Fruit fly (Drosophila melanogaster) whole organism, prepupa: ENCODE results near the gene HSPBAP1.

Experiments used
- Blimp-1 ChIP-seq: fragments of 200-800 bp; sonication (Bioruptor generic); optimal IDR thresholded peaks from 3 replicates; lab custom pipeline; 2017; ENCODE audit warnings: missing biosample characterization, missing genetic modification characterization, mild to moderate bottlenecking, moderate library complexity, missing genetic modification reagents
- CG15336 ChIP-seq: fragments of 200-800 bp; sonication (Bioruptor generic); IDR thresholded peaks from 2 replicates; pipeline ENCODE4 v1.3.6; 2022; ENCODE audit warnings: missing biosample characterization, missing genetic modification characterization
- CG16779 ChIP-seq: fragments of 200-800 bp; sonication (Bioruptor generic); optimal IDR thresholded peaks from 3 replicates; lab custom pipeline; 2017; ENCODE audit warnings: missing biosample characterization, mild to moderate bottlenecking, missing genetic modification characterization
- CG32006 ChIP-seq: fragments of 200-800 bp; sonication (Bioruptor generic); optimal IDR thresholded peaks from 3 replicates; lab custom pipeline; 2017; ENCODE audit warnings: missing biosample characterization, mild to moderate bottlenecking, missing genetic modification characterization
- CG34406 ChIP-seq: fragments of 200-800 bp; sonication (Bioruptor generic); optimal IDR thresholded peaks from 3 replicates; lab custom pipeline; 2016; ENCODE audit warnings: missing biosample characterization, missing genetic modification characterization
- CG4318 ChIP-seq: fragments of 200-800 bp; sonication (Bioruptor generic); optimal IDR thresholded peaks from 3 replicates; lab custom pipeline; 2017; ENCODE audit warnings: missing biosample characterization, mild to moderate bottlenecking, missing genetic modification characterization
- CG6163 ChIP-seq: fragments of 200-800 bp; sonication (Bioruptor generic); IDR thresholded peaks from 3 replicates; pipeline ENCODE4 v1.3.6; 2022; ENCODE audit warnings: missing biosample characterization, missing genetic modification characterization
- CG6276 ChIP-seq: fragments of 200-800 bp; sonication (Bioruptor generic); optimal IDR thresholded peaks from 2 replicates; lab custom pipeline; 2017; ENCODE audit warnings: missing biosample characterization, mild to moderate bottlenecking, missing genetic modification characterization
- CG6792 ChIP-seq: fragments of 200-800 bp; sonication (Bioruptor generic); optimal IDR thresholded peaks from 3 replicates; lab custom pipeline; 2016; ENCODE audit warnings: missing biosample characterization, missing genetic modification characterization
- CG6808 ChIP-seq: fragments of 200-800 bp; sonication (Bioruptor generic); optimal IDR thresholded peaks from 3 replicates; lab custom pipeline; 2017; ENCODE audit warnings: missing biosample characterization, missing genetic modification characterization, mild to moderate bottlenecking, moderate library complexity, missing genetic modification reagents
- CG7368 ChIP-seq: fragments of 200-800 bp; sonication (Bioruptor generic); optimal IDR thresholded peaks from 3 replicates; lab custom pipeline; 2016; ENCODE audit warnings: missing biosample characterization, missing genetic modification characterization
- CG8319 ChIP-seq: fragments of 200-800 bp; sonication (Bioruptor generic); optimal IDR thresholded peaks from 3 replicates; lab custom pipeline; 2016; ENCODE audit warnings: missing biosample characterization, missing genetic modification characterization
- CG8632 ChIP-seq: fragments of 200-800 bp; sonication (Bioruptor generic); optimal IDR thresholded peaks from 3 replicates; lab custom pipeline; 2016; ENCODE audit warnings: missing biosample characterization, missing genetic modification characterization
- Eip75B ChIP-seq: fragments of 200-800 bp; sonication (Bioruptor generic); optimal IDR thresholded peaks from 3 replicates; lab custom pipeline; 2016; ENCODE audit warnings: missing biosample characterization, missing genetic modification characterization
- Eip78C ChIP-seq: fragments of 200-800 bp; sonication (Bioruptor generic); peaks from one replicate; lab custom pipeline; 2016; ENCODE audit warnings: missing biosample characterization, missing genetic modification characterization
- Ets21C ChIP-seq: fragments of 200-800 bp; sonication (Bioruptor generic); optimal IDR thresholded peaks from 3 replicates; lab custom pipeline; 2016; ENCODE audit warnings: missing biosample characterization, missing genetic modification characterization
- Ets96B ChIP-seq: fragments of 200-800 bp; optimal IDR thresholded peaks from 2 replicates; lab custom pipeline; 2019; ENCODE audit warnings: missing biosample characterization, mild to moderate bottlenecking, missing genetic modification characterization, moderate library complexity
- Gug ChIP-seq: fragments of 200-800 bp; sonication (Bioruptor generic); IDR thresholded peaks from 2 replicates; pipeline ENCODE4 v1.3.6; 2022; ENCODE audit warnings: missing biosample characterization, missing genetic modification characterization
- Hr39 ChIP-seq: fragments of 200-800 bp; sonication (Bioruptor generic); optimal IDR thresholded peaks from 2 replicates; lab custom pipeline; 2016; ENCODE audit warnings: missing biosample characterization, missing genetic modification characterization
- Hr4 ChIP-seq: fragments of 200-800 bp; sonication (Bioruptor generic); optimal IDR thresholded peaks from 3 replicates; lab custom pipeline; 2016; ENCODE audit warnings: missing biosample characterization, missing genetic modification characterization
- Lpt ChIP-seq: fragments of 200-800 bp; sonication (Bioruptor generic); optimal IDR thresholded peaks from 3 replicates; lab custom pipeline; 2016; ENCODE audit warnings: missing biosample characterization, missing genetic modification characterization
- Met ChIP-seq: fragments of 200-800 bp; sonication (Bioruptor generic); optimal IDR thresholded peaks from 3 replicates; lab custom pipeline; 2016; ENCODE audit warnings: missing biosample characterization, missing genetic modification characterization
- Sox102F ChIP-seq: fragments of 200-800 bp; sonication (Bioruptor generic); optimal IDR thresholded peaks from 2 replicates; lab custom pipeline; 2016; ENCODE audit warnings: missing biosample characterization, mild to moderate bottlenecking, missing genetic modification characterization
- Sox14 ChIP-seq: fragments of 200-800 bp; sonication (Bioruptor generic); optimal IDR thresholded peaks from 3 replicates; lab custom pipeline; 2016; ENCODE audit warnings: missing biosample characterization, missing genetic modification characterization
- dsx ChIP-seq: fragments of 200-800 bp; optimal IDR thresholded peaks from 3 replicates; lab custom pipeline; 2019; ENCODE audit warnings: missing biosample characterization, mild to moderate bottlenecking, missing genetic modification characterization, moderate library complexity; ENCODE audit not compliant: poor library complexity, severe bottlenecking
- eg ChIP-seq: fragments of 200-800 bp; sonication (Bioruptor generic); IDR thresholded peaks from 3 replicates; pipeline ENCODE4 v1.3.6; 2022; ENCODE audit warnings: missing biosample characterization, missing genetic modification characterization
- fd85E ChIP-seq: fragments of 200-800 bp; sonication (Bioruptor generic); optimal IDR thresholded peaks from 3 replicates; lab custom pipeline; 2016; ENCODE audit warnings: missing biosample characterization, missing genetic modification characterization
- net ChIP-seq: fragments of 200-800 bp; sonication (Bioruptor generic); optimal IDR thresholded peaks from 3 replicates; lab custom pipeline; 2016; ENCODE audit warnings: missing biosample characterization, missing genetic modification characterization
- salr ChIP-seq, 2 experiments: fragments of 200-800 bp; sonication (Bioruptor generic); optimal IDR thresholded peaks; 3 replicates each; lab custom pipeline; 2016 to 2018; ENCODE audit warnings: missing biosample characterization in 2 of 2, missing genetic modification characterization in 2 of 2, mild to moderate bottlenecking in 1 of 2
- svp ChIP-seq: fragments of 200-800 bp; sonication (Bioruptor generic); peaks from one replicate; lab custom pipeline; 2016; ENCODE audit warnings: missing biosample characterization, missing genetic modification characterization

The HSPBAP1 gene

dm6 chr3R:27706581-27707181 lies 11.6 kb downstream of the HSPBAP1 start, which contains the start of the genes CROT and CG12877 (continued):
- TF ChIP-seq CG4318 (no peak), CG34406 (GFP tag; lab: Kevin White, UChicago) (peak; percentile 82), Hr39 (peak; percentile 70), Eip75B (GFP tag; lab: Kevin White, UChicago) (peak; percentile 70), CG16779 (tag; lab: Kevin White, UChicago) (no peak), Lpt (GFP tag; lab: Kevin White, UChicago) (peak; percentile 59), CG7368 (GFP tag; lab: Kevin White, UChicago) (peak; percentile 69), Sox102F (GFP tag; lab: Kevin White, UChicago) (peak; percentile 75), fd85E (peak; percentile 19)

DNA sequence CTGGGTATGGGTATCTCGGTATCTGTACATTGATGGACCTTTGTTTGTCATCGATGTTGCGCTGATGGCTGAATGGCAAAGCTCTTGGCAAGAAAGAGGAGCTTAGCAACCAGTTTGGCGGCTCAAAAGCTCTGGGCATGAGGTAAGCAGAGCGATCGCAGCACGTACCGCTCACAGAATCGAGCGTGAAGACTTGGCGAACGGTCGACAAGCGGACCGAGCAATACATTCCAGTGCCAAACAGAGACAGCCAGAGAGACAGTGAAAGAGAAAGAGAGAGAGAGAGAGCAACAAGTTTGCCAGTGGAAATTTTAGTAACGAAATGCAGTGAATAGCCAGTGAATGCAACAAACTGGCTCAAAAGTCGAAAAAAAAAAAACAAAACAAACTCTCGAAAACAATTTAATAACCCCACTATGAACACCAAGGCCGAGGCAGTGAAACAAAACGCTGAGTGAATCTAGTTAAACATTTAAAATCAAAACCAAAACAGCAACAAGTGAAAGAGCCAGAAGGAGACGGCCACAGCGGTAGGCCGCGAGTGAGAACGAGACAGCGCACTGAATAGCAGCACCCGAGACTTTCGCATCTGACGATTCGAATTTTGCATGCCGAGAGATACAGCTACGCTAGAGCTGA lies 41.5 kb downstream of the HSPBAP1 start, which contains the start of gene Ets98B:
TSS of gene Ets98B (plus strand) at position 172 of the 639 bp plus-strand sequence.
- TF ChIP-seq dsx (peak; percentile 21), CG7368 (GFP tag; lab: Kevin White, UChicago) (no peak), Ets96B (no peak), CG6808 (GFP tag; lab: Kevin White, UChicago) (no peak), salr (GFP tag; optimal IDR thresholded peaks at IDR 0.05; lab: Kevin White, UChicago) (no peak), Eip78C (GFP tag; lab: Kevin White, UChicago) (peak; percentile 80), Met (peak; percentile 15), CG6792 (no peak), CG8632 (GFP tag; lab: Kevin White, UChicago) (no peak), CG6163 (GFP tag; lab: Robert Waterston, UW) (0 out of 3 replicates have a peak, but pooled peaks have one; percentile 38), net (GFP tag; lab: Kevin White, UChicago) (peak; percentile 12), CG15336 (peak; percentile 23; the same call in 1 of the 2 replicates), CG8319 (GFP tag; lab: Kevin White, UChicago) (no peak), CG6276 (no peak), Blimp-1 (GFP tag; lab: Kevin White, UChicago) (no peak), Sox14 (GFP tag; lab: Kevin White, UChicago) (peak; percentile 14), CG4318 (no peak)

DNA sequence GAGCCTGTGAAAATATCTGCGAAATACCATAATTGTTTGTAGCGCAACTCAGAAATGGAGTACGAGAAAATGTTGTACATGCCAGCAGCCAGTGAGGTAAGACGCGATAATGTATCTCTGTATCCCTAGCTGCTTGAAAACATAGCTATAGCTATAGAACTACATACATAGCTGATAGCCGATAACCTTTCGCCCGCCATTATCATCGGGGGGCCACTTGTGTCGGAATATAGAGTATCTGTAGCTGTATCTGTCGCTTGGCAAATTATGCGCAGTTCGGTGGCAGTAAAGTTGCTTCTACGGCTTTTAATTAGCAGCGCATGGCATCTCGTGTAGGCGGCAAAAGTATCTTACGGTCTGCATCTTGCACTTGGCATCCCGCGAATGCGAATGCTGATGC lies 42.0 kb downstream of the HSPBAP1 start:
- TF ChIP-seq svp (GFP tag; lab: Kevin White, UChicago): peak; percentile 98
- TF ChIP-seq Blimp-1 (GFP tag; lab: Kevin White, UChicago): no peak

dm6 chr3R:27738287-27738686 lies 43.3 kb downstream of the HSPBAP1 start:
- TF ChIP-seq CG32006 (peak; percentile 25), CG6808 (GFP tag; lab: Kevin White, UChicago) (no peak), CG6163 (GFP tag; lab: Robert Waterston, UW) (0 out of 3 replicates have a peak, but pooled peaks have one; percentile 28), Eip75B (GFP tag; lab: Kevin White, UChicago) (no peak), CG7368 (GFP tag; lab: Kevin White, UChicago) (no peak), svp (GFP tag; lab: Kevin White, UChicago) (peak; percentile 64), CG8632 (GFP tag; lab: Kevin White, UChicago) (no peak), Hr4 (peak; percentile 12), eg (GFP tag; lab: Robert Waterston, UW) (peak; percentile 76), Gug (GFP tag; lab: Robert Waterston, UW) (peak; percentile 31; the same call in 1 of the 2 replicates), CG15336 (0 out of 2 replicates have a peak, but pooled peaks have one; percentile 22)
- TF ChIP-seq, all 60 proteins: peak for 7

- TF ChIP-seq Ets21C (GFP tag; lab: Kevin White, UChicago) (no peak), Ets96B (no peak), Hr39 (no peak), svp (GFP tag; lab: Kevin White, UChicago) (peak; percentile 81)
Measured at dm6 chr3R:27739999-27740398, 45.0 kb downstream of the HSPBAP1 start.
